Fruit fly (Drosophila melanogaster) whole organism, adult: ENCODE measurements around the gene CG4073.

Experiments used
- CG14711 ChIP-seq: fragments of 200-800 bp; sonication (Bioruptor generic); optimal IDR thresholded peaks from 2 replicates; lab custom pipeline; 2018; ENCODE audit warnings: missing biosample characterization, mild to moderate bottlenecking, missing genetic modification characterization, moderate library complexity
- cnc ChIP-seq, 2 experiments: fragments of >200 bp; optimal IDR thresholded peaks; 2 replicates each; lab custom pipeline; 2017
- tj ChIP-seq: fragments of 200-800 bp; sonication (Bioruptor generic); optimal IDR thresholded peaks from 3 replicates; lab custom pipeline; 2017; ENCODE audit warnings: missing biosample characterization, mild to moderate bottlenecking, missing genetic modification characterization, moderate library complexity

DNA sequence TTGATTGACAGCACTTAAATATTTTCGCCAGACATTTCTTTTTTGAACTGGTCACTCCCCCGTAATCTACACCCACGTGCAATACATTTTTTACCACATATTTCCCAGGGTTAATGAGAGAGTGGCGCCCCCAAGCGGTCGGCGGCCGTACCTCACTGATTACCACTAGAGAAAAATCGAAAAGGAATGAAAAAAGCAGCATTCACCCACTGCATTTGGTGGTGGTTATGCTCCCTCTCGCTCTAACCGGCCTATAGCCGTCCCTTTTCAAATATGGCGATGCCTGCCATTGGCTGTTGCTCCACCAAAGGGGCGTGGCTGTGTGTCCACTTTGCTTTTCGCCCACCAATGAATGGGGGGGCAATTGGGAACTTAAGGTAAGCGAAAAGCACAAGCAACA lies 49.7 kb upstream of the CG4073 start:
- TF ChIP-seq cnc (optimal IDR thresholded peaks at IDR 0.05; lab: Kevin White, UChicago) (no peak), CG14711 (tag; lab: Kevin White, UChicago) (no peak), tj (GFP tag; lab: Kevin White, UChicago) (no peak)
